Worm (Caenorhabditis elegans) whole organism, early embryonic: Measurements from ENCODE around the gene rabr-4.

Experiments used
- aly-1 ChIP-seq: sonication (generic microtip); optimal IDR thresholded peaks from 2 replicates; lab custom pipeline; 2016; ENCODE audit warnings: missing genetic modification characterization, missing compliant biosample characterization
- ama-1 ChIP-seq: fragments of 150-350 bp; optimal IDR thresholded peaks from 2 replicates; lab custom pipeline; 2014
- ceh-13 ChIP-seq: fragments of 200-800 bp; sonication (Bioruptor generic); optimal IDR thresholded peaks from 2 replicates; lab custom pipeline; 2018; ENCODE audit warnings: mild to moderate bottlenecking, missing genetic modification characterization, missing compliant biosample characterization
- ceh-36 ChIP-seq: sonication (generic microtip); optimal IDR thresholded peaks from 2 replicates; lab custom pipeline; 2016; ENCODE audit warnings: missing genetic modification characterization, inconsistent platforms, missing compliant biosample characterization
- ets-7 ChIP-seq: sonication (generic microtip); optimal IDR thresholded peaks from 2 replicates; lab custom pipeline; 2016; ENCODE audit warnings: missing genotype, missing genetic modification characterization, missing compliant biosample characterization
- hmbx-1 ChIP-seq: sonication (generic microtip); optimal IDR thresholded peaks from 2 replicates; lab custom pipeline; 2016; ENCODE audit warnings: mild to moderate bottlenecking, missing genetic modification characterization, missing compliant biosample characterization
- hmg-4 ChIP-seq: fragments of 200-800 bp; sonication (Bioruptor generic); optimal IDR thresholded peaks from 2 replicates; lab custom pipeline; 2018; ENCODE audit warnings: mild to moderate bottlenecking, missing genetic modification characterization, missing compliant biosample characterization
- pes-1 ChIP-seq: fragments of 200-800 bp; sonication (Bioruptor generic); IDR thresholded peaks from 2 replicates; pipeline ENCODE4 v1.3.6; 2022; ENCODE audit warnings: missing genetic modification reagents, missing genetic modification characterization, missing compliant biosample characterization
- tbx-11 ChIP-seq: fragments of 200-800 bp; sonication (Bioruptor generic); IDR thresholded peaks from 2 replicates; pipeline ENCODE4 v1.3.6; 2022; ENCODE audit warnings: missing genetic modification characterization, missing compliant biosample characterization
- tbx-37 ChIP-seq: fragments of 200-800 bp; sonication (Bioruptor generic); conservative IDR thresholded peaks from 2 replicates; pipeline ENCODE4 v1.3.6; 2022; ENCODE audit warnings: missing genetic modification reagents, missing genetic modification characterization, missing compliant biosample characterization
- tra-4 ChIP-seq: sonication (generic microtip); optimal IDR thresholded peaks from 2 replicates; lab custom pipeline; 2017; ENCODE audit warnings: missing genetic modification characterization, missing compliant biosample characterization

DNA sequence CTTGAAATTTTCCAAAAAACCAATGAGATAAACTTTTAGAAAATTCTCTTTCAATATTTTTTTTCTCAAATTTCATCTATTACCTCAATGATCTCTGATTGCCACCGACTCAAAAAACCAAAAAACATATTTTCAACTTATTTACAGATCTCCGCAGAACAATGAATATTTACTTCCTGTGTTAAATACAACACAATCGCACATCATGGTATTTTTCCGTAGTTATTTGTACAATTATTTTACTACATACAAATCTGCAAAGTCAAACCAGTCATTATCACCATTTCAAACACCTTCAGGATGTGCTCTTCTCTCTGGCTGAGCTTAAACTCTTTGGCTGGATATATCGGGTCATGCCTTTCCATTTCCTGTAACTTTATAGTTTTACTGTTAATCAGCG is 28.8 kb upstream of the rabr-4 start, which contains the start of gene str-108:
- TF ChIP-seq tbx-37 (GFP tag; lab: Robert Waterston, UW) (no peak), ama-1 (lab: Kevin White, UChicago) (no peak), aly-1 (tag; lab: Kevin White, UChicago) (no peak), tbx-11 (no peak), ceh-36 (tag; lab: Kevin White, UChicago) (no peak), ceh-13 (GFP tag; lab: Kevin White, UChicago) (no peak), pes-1 (no peak), hmbx-1 (tag; lab: Kevin White, UChicago) (no peak), ets-7 (tag; lab: Kevin White, UChicago) (no peak), tra-4 (no peak), hmg-4 (GFP tag; lab: Kevin White, UChicago) (no peak)
